Worm (Caenorhabditis elegans) whole organism, L3 larva: Measurements from ENCODE around the gene vha-13.

Experiments
- R02D3.7 ChIP-seq: fragments of 150-350 bp; optimal IDR thresholded peaks from 2 replicates; lab custom pipeline; 2014; ENCODE audit warnings: missing biosample characterization, missing genetic modification characterization
- ama-1 ChIP-seq: fragments of 150-350 bp; optimal IDR thresholded peaks from 2 replicates; lab custom pipeline; 2018
- ceh-16 ChIP-seq: sonication (generic microtip); optimal IDR thresholded peaks from 2 replicates; lab custom pipeline; 2017; ENCODE audit warnings: missing biosample characterization, missing genetic modification characterization
- ceh-28 ChIP-seq: fragments of 150-350 bp; optimal IDR thresholded peaks from 2 replicates; lab custom pipeline; 2014; ENCODE audit warnings: missing biosample characterization, missing genetic modification reagents, missing genetic modification characterization
- ceh-82 ChIP-seq: fragments of 150-350 bp; optimal IDR thresholded peaks from 2 replicates; lab custom pipeline; 2014; ENCODE audit warnings: missing biosample characterization, missing genetic modification characterization
- ceh-9 ChIP-seq: sonication (generic microtip); optimal IDR thresholded peaks from 2 replicates; lab custom pipeline; 2018; ENCODE audit warnings: missing biosample characterization, missing genetic modification characterization
- daf-12 ChIP-seq: fragments of 150-350 bp; optimal IDR thresholded peaks from 2 replicates; lab custom pipeline; 2014; ENCODE audit warnings: missing biosample characterization, missing genetic modification reagents, missing genetic modification characterization
- egl-27 ChIP-seq: sonication (generic microtip); optimal IDR thresholded peaks from 4 replicates; lab custom pipeline; 2017; ENCODE audit warnings: missing biosample characterization, missing genetic modification reagents, missing genetic modification characterization
- elt-2 ChIP-seq: sonication (generic microtip); optimal IDR thresholded peaks from 2 replicates; lab custom pipeline; 2016; ENCODE audit warnings: missing genetic modification reagents, mild to moderate bottlenecking, missing genetic modification characterization, missing compliant biosample characterization
- elt-3 ChIP-seq, 3 experiments: fragments of 150-350 bp in 1 of 3; sonication (generic microtip) in 2 of 3; optimal IDR thresholded peaks; 2 replicates in 2 of 3; 4 replicates in 1 of 3; lab custom pipeline; 2014 to 2017; ENCODE audit warnings: missing biosample characterization in 3 of 3, missing genetic modification characterization in 3 of 3
- eor-1 ChIP-seq, 2 experiments: fragments of 150-350 bp; optimal IDR thresholded peaks; 2 replicates each; lab custom pipeline; 2014 to 2018; ENCODE audit warnings: missing biosample characterization in 2 of 2, missing genetic modification characterization in 2 of 2
- fkh-2 ChIP-seq: fragments of 150-350 bp; optimal IDR thresholded peaks from 2 replicates; lab custom pipeline; 2014; ENCODE audit warnings: missing biosample characterization, missing genetic modification reagents, missing genetic modification characterization
- fos-1 ChIP-seq: fragments of 150-350 bp; optimal IDR thresholded peaks from 2 replicates; lab custom pipeline; 2014; ENCODE audit warnings: missing biosample characterization, missing genetic modification characterization
- hmg-11 ChIP-seq: sonication (generic microtip); optimal IDR thresholded peaks from 2 replicates; lab custom pipeline; 2016; ENCODE audit warnings: missing genetic modification characterization, missing compliant biosample characterization
- lin-39 ChIP-seq: fragments of 150-350 bp; optimal IDR thresholded peaks from 2 replicates; lab custom pipeline; 2018; ENCODE audit warnings: missing biosample characterization, missing genetic modification reagents, missing genetic modification characterization
- lsy-12 ChIP-seq: sonication (generic microtip); optimal IDR thresholded peaks from 2 replicates; lab custom pipeline; 2016; ENCODE audit warnings: mild to moderate bottlenecking, missing genetic modification characterization, missing compliant biosample characterization
- mdl-1 ChIP-seq: fragments of 150-350 bp; optimal IDR thresholded peaks from 2 replicates; lab custom pipeline; 2014; ENCODE audit warnings: missing biosample characterization, missing genetic modification characterization
- nfya-1 ChIP-seq: sonication (generic microtip); optimal IDR thresholded peaks from 2 replicates; lab custom pipeline; 2017; ENCODE audit warnings: missing genetic modification characterization, mild to moderate bottlenecking, missing compliant biosample characterization, antibody characterized with exemption, moderate library complexity; ENCODE audit not compliant: insufficient read depth
- nhr-11 ChIP-seq: fragments of 150-350 bp; optimal IDR thresholded peaks from 2 replicates; lab custom pipeline; 2014; ENCODE audit warnings: missing biosample characterization, missing genetic modification characterization
- nhr-23 ChIP-seq: fragments of 150-350 bp; optimal IDR thresholded peaks from 2 replicates; lab custom pipeline; 2014; ENCODE audit warnings: missing biosample characterization, missing genetic modification reagents, missing genetic modification characterization
- nhr-237 ChIP-seq: fragments of 150-350 bp; optimal IDR thresholded peaks from 2 replicates; lab custom pipeline; 2014; ENCODE audit warnings: missing biosample characterization, missing genetic modification characterization
- nhr-25 ChIP-seq: sonication (generic microtip); optimal IDR thresholded peaks from 2 replicates; lab custom pipeline; 2017; ENCODE audit warnings: missing biosample characterization, missing genetic modification characterization
- nhr-28 ChIP-seq: fragments of 150-350 bp; optimal IDR thresholded peaks from 2 replicates; lab custom pipeline; 2014; ENCODE audit warnings: missing biosample characterization, missing genetic modification characterization
- nhr-43 ChIP-seq: sonication (generic microtip); optimal IDR thresholded peaks from 2 replicates; lab custom pipeline; 2016; ENCODE audit warnings: mild to moderate bottlenecking, missing genetic modification characterization, missing compliant biosample characterization; ENCODE audit not compliant: poor library complexity, severe bottlenecking
- nhr-67 ChIP-seq: fragments of 150-350 bp; optimal IDR thresholded peaks from 2 replicates; lab custom pipeline; 2014; ENCODE audit warnings: missing biosample characterization, missing genetic modification characterization
- pha-4 ChIP-seq: fragments of 150-350 bp; optimal IDR thresholded peaks from 2 replicates; lab custom pipeline; 2014; ENCODE audit warnings: missing biosample characterization, missing genetic modification reagents, missing genetic modification characterization
- skn-1 ChIP-seq: fragments of 150-350 bp; optimal IDR thresholded peaks from 2 replicates; lab custom pipeline; 2014; ENCODE audit warnings: missing biosample characterization, missing genetic modification characterization
- snpc-4 ChIP-seq: fragments of 150-350 bp; optimal IDR thresholded peaks from 2 replicates; lab custom pipeline; 2014; ENCODE audit warnings: missing biosample characterization, missing genetic modification characterization
- tbx-2 ChIP-seq: sonication (generic microtip); optimal IDR thresholded peaks from 2 replicates; lab custom pipeline; 2016; ENCODE audit warnings: mild to moderate bottlenecking, missing genetic modification characterization, missing compliant biosample characterization
- unc-39 ChIP-seq: sonication (generic microtip); optimal IDR thresholded peaks from 4 replicates; lab custom pipeline; 2017; ENCODE audit warnings: missing biosample characterization, missing genetic modification characterization
- unc-62 ChIP-seq: fragments of 150-350 bp; sonication (generic microtip); optimal IDR thresholded peaks from 4 replicates; lab custom pipeline; 2014; ENCODE audit warnings: missing biosample characterization, missing genetic modification reagents, missing genetic modification characterization
- ztf-11 ChIP-seq: fragments of 150-350 bp; optimal IDR thresholded peaks from 2 replicates; lab custom pipeline; 2014; ENCODE audit warnings: missing biosample characterization, missing genetic modification characterization
- ztf-4 ChIP-seq: fragments of 150-350 bp; optimal IDR thresholded peaks from 2 replicates; lab custom pipeline; 2014; ENCODE audit warnings: missing biosample characterization, missing genetic modification characterization

The vha-13 gene

ce11 chrV:14355738-14356368, 4.3 kb downstream of the vha-13 start, which contains the start of gene cyn-1 (continued):
- TF ChIP-seq fkh-2 (tag; lab: Kevin White, UChicago) (no peak), ceh-16 (tag; lab: Kevin White, UChicago) (no peak), ceh-82 (tag; lab: Kevin White, UChicago) (peak; percentile 26)

- TF ChIP-seq nfya-1 (tag; lab: Kevin White, UChicago) = peak; percentile 86
These were observed 5.8 kb downstream of the vha-13 start for ce11 chrV:14357347-14357746.

- TF ChIP-seq fos-1 (tag; lab: Kevin White, UChicago) (no peak), snpc-4 (tag; lab: Kevin White, UChicago) (peak; percentile 77), fkh-2 (tag; lab: Kevin White, UChicago) (no peak), nfya-1 (tag; lab: Kevin White, UChicago) (peak; percentile 14), elt-2 (peak; percentile 11), unc-39 (tag; lab: Kevin White, UChicago) (no peak), nhr-67 (tag; lab: Kevin White, UChicago) (no peak)
These were observed 7.1 kb downstream of the vha-13 start, which contains the start of gene Y49A3A.4 for ce11 chrV:14358577-14358976. Gene Y49A3A.4, minus strand, starts transcription at chrV:14358890.

ce11 chrV:14361973-14362372, 10.5 kb downstream of the vha-13 start:
- TF ChIP-seq tbx-2 (tag; lab: Kevin White, UChicago) (no peak), unc-39 (tag; lab: Kevin White, UChicago) (no peak), fkh-2 (tag; lab: Kevin White, UChicago) (no peak), nhr-28 (tag; lab: Kevin White, UChicago) (no peak), ceh-9 (no peak), daf-12 (tag; lab: Kevin White, UChicago) (no peak), ztf-11 (tag; lab: Kevin White, UChicago) (no peak), nhr-11 (tag; lab: Kevin White, UChicago) (no peak), mdl-1 (tag; lab: Kevin White, UChicago) (no peak), eor-1 (tag; optimal IDR thresholded peaks at IDR 0.05; lab: Kevin White, UChicago) (no peak), ztf-4 (tag; lab: Kevin White, UChicago) (no peak), nhr-25 (no peak), unc-62 (GFP tag; lab: Kevin White, UChicago) (no peak), ceh-28 (no peak), nhr-23 (tag; lab: Kevin White, UChicago) (no peak), egl-27 (no peak), snpc-4 (tag; lab: Kevin White, UChicago) (no peak), pha-4 (tag; lab: Kevin White, UChicago) (no peak), skn-1 (tag; lab: Kevin White, UChicago) (no peak)

- TF ChIP-seq nhr-67 (tag; lab: Kevin White, UChicago) (no peak), lin-39 (tag; lab: Kevin White, UChicago) (peak; percentile 47), nhr-25 (peak; percentile 88), nfya-1 (tag; lab: Kevin White, UChicago) (peak; percentile 100), daf-12 (tag; lab: Kevin White, UChicago) (no peak), eor-1 (tag; optimal IDR thresholded peaks at IDR 0.05; lab: Kevin White, UChicago) (no peak), hmg-11 (tag; lab: Kevin White, UChicago) (peak; percentile 66), R02D3.7 (tag; lab: Kevin White, UChicago) (no peak), elt-3 (tag; optimal IDR thresholded peaks at IDR 0.05; lab: Kevin White, UChicago) (no peak), nhr-237 (tag; lab: Kevin White, UChicago) (no peak), nhr-11 (tag; lab: Kevin White, UChicago) (no peak), ztf-11 (tag; lab: Kevin White, UChicago) (peak; percentile 33), ama-1 (lab: Kevin White, UChicago) (peak; percentile 35), fos-1 (tag; lab: Kevin White, UChicago) (no peak), nhr-23 (tag; lab: Kevin White, UChicago) (peak; percentile 14), lsy-12 (tag; lab: Kevin White, UChicago) (peak; percentile 29), nhr-43 (tag; lab: Kevin White, UChicago) (peak; percentile 46)
These were observed 13.2 kb downstream of the vha-13 start for ce11 chrV:14364586-14365248.
